Worm (Caenorhabditis elegans): ENCODE results near the gene T24E12.6.

DNA sequence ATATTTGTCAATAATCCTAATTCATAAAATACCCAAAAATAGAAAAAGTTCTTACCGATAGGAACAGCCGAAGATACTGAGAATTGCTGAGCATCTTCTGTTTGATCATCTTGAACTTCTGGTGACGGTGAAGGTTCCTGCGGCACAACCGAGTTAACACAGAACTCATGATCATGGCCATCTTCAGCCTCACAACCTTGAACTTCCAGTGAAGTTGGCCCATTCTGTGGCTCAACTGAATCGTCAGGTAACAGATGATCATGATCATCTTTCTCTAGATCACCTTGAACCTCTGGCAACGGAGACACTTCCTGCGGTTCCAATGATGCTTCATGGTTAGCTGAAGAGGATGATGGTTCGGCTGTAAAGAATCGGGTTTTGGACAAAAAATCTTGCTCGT is 10.1 kb upstream of the T24E12.6 start:
- TF ChIP-seq flt-1 (GFP tag; IDR thresholded peaks at IDR 0.05) = no peak
- TF ChIP-seq ama-1 (optimal IDR thresholded peaks at IDR 0.05) = no peak
- no peak for TF ChIP-seq sea-1 (GFP tag; conservative IDR thresholded peaks at IDR 0.05)
- no peak for TF ChIP-seq scrt-1 (GFP tag; IDR thresholded peaks at IDR 0.05)
